Fruit fly (Drosophila melanogaster): ENCODE results near the gene loqs.

DNA sequence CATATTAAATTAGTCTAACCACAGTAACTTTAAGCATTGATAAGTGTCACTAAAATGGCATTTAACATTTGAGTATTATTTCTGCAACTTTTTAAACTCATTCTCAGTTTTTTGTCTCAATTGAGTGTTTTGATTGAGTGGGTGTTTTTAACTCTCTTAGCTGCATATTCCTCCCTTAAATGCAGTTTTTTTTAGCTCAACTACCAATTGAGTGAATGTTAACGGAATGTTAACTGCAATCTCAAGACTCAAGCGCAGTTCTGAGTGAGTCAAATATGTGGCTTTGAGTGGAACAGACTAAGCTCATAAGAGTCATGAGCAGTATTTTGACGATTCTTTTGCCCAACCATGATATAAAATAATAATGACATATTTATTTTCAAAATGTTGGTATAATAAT is 19.5 kb upstream of the loqs start:
- TF ChIP-seq EcR (GFP tag; optimal IDR thresholded peaks at IDR 0.05) (no peak), CG8301 (tag; optimal IDR thresholded peaks at IDR 0.05) (no peak), Snoo (tag; optimal IDR thresholded peaks at IDR 0.05) (no peak), gl (tag; optimal IDR thresholded peaks at IDR 0.05) (no peak), CG4496 (GFP tag; IDR thresholded peaks at IDR 0.05) (no peak), CG13204 (GFP tag; optimal IDR thresholded peaks at IDR 0.05) (no peak), CG14655 (GFP tag; optimal IDR thresholded peaks at IDR 0.05) (no peak)
